Worm (Caenorhabditis elegans): ENCODE results near the gene C23G10.5.

C23G10.5 gene

DNA sequence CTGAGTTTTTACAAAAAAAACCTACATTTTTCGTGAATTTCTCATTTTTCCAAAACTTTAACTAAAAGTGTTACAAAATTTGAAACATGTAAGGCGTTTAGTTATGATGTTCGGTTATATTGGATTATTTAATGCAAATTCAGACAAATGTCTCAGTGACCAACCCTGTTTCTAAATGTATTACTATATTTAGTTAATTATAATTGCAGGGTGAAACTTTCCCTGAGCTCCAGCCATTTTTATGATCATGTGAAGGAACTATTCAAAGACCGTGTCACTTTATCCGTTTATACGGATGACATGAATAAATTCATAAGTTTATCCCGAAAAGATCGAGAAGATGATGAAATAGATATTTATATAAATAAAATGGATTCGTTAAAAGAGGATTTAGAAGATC lies at the start of gene C23G10.5:
Gene C23G10.5 (plus strand): TSS at position 301 of the 400 bp plus-strand sequence.
- TF ChIP-seq ceh-13 (GFP tag; optimal IDR thresholded peaks at IDR 0.05), result no peak
- TF ChIP-seq hmbx-1 (tag; optimal IDR thresholded peaks at IDR 0.05), result no peak
- TF ChIP-seq sea-1 (GFP tag; conservative IDR thresholded peaks at IDR 0.05), result no peak
- no peak for TF ChIP-seq ets-7 (tag; optimal IDR thresholded peaks at IDR 0.05)
- no peak for TF ChIP-seq F13C5.2 (tag; optimal IDR thresholded peaks at IDR 0.05)

DNA sequence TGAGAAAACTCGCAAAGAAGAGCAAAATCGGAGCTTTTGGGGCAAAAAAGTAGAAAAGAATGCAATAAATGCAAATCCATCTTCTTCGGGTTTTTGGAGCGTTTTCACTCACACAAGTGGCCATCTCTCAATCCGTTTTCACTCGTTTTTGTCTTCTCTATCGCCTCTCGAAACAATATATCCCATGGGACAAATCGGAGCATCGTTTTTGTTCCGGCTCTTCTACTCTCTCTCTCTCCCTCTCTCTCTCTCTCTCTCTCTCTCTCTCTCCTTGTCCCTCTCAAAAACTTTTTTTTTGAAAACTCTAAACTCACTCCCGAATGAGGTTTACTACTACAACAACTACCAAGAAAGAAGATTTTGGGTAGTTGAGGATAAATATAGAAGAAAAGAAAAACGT lies 49.4 kb upstream of the C23G10.5 start:
- TF ChIP-seq F13C5.2 (tag; optimal IDR thresholded peaks at IDR 0.05) (peak; percentile 17), tra-4 (tag; optimal IDR thresholded peaks at IDR 0.05) (no peak)

DNA sequence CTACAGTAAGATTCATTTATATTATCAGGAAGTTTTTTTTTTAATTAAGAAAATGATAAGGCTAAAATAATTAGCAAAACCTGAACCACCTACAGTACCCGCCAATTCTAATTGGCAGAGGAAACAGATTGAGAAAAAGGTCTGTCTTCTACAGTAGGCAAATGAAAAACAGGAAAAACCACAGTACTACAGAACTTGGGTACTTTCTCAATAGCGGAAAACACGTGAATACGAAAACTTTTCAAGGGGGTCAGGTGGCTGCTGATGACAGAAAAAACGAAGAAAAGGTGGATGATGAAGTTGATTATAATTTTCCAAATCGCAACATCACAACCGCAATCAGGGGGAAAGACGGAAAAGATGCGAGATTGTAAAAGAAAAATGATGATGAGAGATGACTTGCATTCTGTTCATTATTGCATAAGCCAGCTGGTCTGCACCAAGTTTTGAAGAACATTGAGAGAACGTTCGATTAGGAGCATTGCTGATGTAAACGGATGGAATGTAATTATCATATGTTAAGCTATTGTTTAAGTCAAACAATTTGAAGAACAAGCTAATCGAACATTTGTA lies 46.4 kb upstream of the C23G10.5 start:
- TF ChIP-seq hnd-1 (tag; optimal IDR thresholded peaks at IDR 0.05) (no peak), aly-1 (tag; optimal IDR thresholded peaks at IDR 0.05) (no peak), scrt-1 (GFP tag; IDR thresholded peaks at IDR 0.05) (no peak), tbx-11 (GFP tag; IDR thresholded peaks at IDR 0.05) (no peak)

DNA sequence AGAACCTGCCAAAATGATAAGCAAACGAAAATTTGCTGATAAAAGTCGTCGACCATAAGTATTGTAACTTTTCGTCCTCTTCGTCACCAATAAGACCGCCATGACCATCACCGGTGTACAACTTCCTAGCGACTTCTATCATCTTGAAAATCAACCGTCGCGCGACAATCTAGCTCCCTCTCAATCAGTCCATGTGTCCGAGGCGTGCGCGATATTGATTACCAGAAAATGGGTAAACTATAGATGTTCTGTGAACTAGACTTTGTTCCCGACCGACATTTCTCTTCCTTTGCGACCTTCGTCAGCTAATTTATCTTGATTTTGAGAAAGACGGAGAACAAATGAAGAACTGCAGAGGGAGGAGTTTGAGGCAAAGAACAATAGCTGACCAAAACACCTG lies 45.6 kb upstream of the C23G10.5 start:
- no peak for TF ChIP-seq ceh-13 (GFP tag; optimal IDR thresholded peaks at IDR 0.05)
- no peak for TF ChIP-seq tbx-37 (GFP tag; conservative IDR thresholded peaks at IDR 0.05)
- TF ChIP-seq ama-1 (optimal IDR thresholded peaks at IDR 0.05), result no peak
- no peak for TF ChIP-seq B0310.2 (tag; optimal IDR thresholded peaks at IDR 0.05)
- no peak for TF ChIP-seq ceh-36 (tag; optimal IDR thresholded peaks at IDR 0.05)
- TF ChIP-seq flt-1 (GFP tag; IDR thresholded peaks at IDR 0.05), result no peak
- no peak for TF ChIP-seq ets-7 (tag; optimal IDR thresholded peaks at IDR 0.05)
- no peak for TF ChIP-seq tra-4 (tag; optimal IDR thresholded peaks at IDR 0.05)
- TF ChIP-seq sea-1 (GFP tag; conservative IDR thresholded peaks at IDR 0.05), result no peak
- no peak for TF ChIP-seq F13C5.2 (tag; optimal IDR thresholded peaks at IDR 0.05)
- no peak for TF ChIP-seq hmg-4 (GFP tag; optimal IDR thresholded peaks at IDR 0.05)
- no peak for TF ChIP-seq tbx-11 (GFP tag; IDR thresholded peaks at IDR 0.05)
- TF ChIP-seq hmbx-1 (tag; optimal IDR thresholded peaks at IDR 0.05), result no peak
- TF ChIP-seq aly-1 (tag; optimal IDR thresholded peaks at IDR 0.05), result no peak
- TF ChIP-seq hnd-1 (tag; optimal IDR thresholded peaks at IDR 0.05), result no peak
- no peak for TF ChIP-seq pes-1 (GFP tag; IDR thresholded peaks at IDR 0.05)
- no peak for TF ChIP-seq scrt-1 (GFP tag; IDR thresholded peaks at IDR 0.05)

ce11 chrIII:6145896-6146295 lies 45.0 kb upstream of the C23G10.5 start, which contains the start of gene Y42G9A.3:
Gene Y42G9A.3 (plus strand): TSS chrIII:6146258.
- TF ChIP-seq hmg-4 (GFP tag; optimal IDR thresholded peaks at IDR 0.05) (no peak), flt-1 (GFP tag; IDR thresholded peaks at IDR 0.05) (no peak), ceh-36 (tag; optimal IDR thresholded peaks at IDR 0.05) (no peak), scrt-1 (GFP tag; IDR thresholded peaks at IDR 0.05) (no peak), ets-7 (tag; optimal IDR thresholded peaks at IDR 0.05) (no peak), tra-4 (tag; optimal IDR thresholded peaks at IDR 0.05) (no peak)

- TF ChIP-seq ceh-36 (tag; optimal IDR thresholded peaks at IDR 0.05) (no peak), tra-4 (tag; optimal IDR thresholded peaks at IDR 0.05) (no peak), ets-7 (tag; optimal IDR thresholded peaks at IDR 0.05) (no peak), aly-1 (tag; optimal IDR thresholded peaks at IDR 0.05) (no peak), ceh-13 (GFP tag; optimal IDR thresholded peaks at IDR 0.05) (no peak), F13C5.2 (tag; optimal IDR thresholded peaks at IDR 0.05) (no peak), hmg-4 (GFP tag; optimal IDR thresholded peaks at IDR 0.05) (no peak), hnd-1 (tag; optimal IDR thresholded peaks at IDR 0.05) (no peak), hmbx-1 (tag; optimal IDR thresholded peaks at IDR 0.05) (no peak), sea-1 (GFP tag; conservative IDR thresholded peaks at IDR 0.05) (no peak), tbx-11 (GFP tag; IDR thresholded peaks at IDR 0.05) (no peak), B0310.2 (tag; optimal IDR thresholded peaks at IDR 0.05) (no peak), pes-1 (GFP tag; IDR thresholded peaks at IDR 0.05) (no peak), tbx-37 (GFP tag; conservative IDR thresholded peaks at IDR 0.05) (no peak), ama-1 (optimal IDR thresholded peaks at IDR 0.05) (no peak), scrt-1 (GFP tag; IDR thresholded peaks at IDR 0.05) (no peak), flt-1 (GFP tag; IDR thresholded peaks at IDR 0.05) (no peak)
These were observed 44.1 kb upstream of the C23G10.5 start for ce11 chrIII:6146797-6147196.

ce11 chrIII:6147903-6148302 lies 43.0 kb upstream of the C23G10.5 start, which contains the start of gene Y42G9A.2:
Gene Y42G9A.2 (plus strand): TSS chrIII:6148186.
- TF ChIP-seq tra-4 (tag; optimal IDR thresholded peaks at IDR 0.05) (no peak), sea-1 (GFP tag; conservative IDR thresholded peaks at IDR 0.05) (no peak), tbx-11 (GFP tag; IDR thresholded peaks at IDR 0.05) (no peak), flt-1 (GFP tag; IDR thresholded peaks at IDR 0.05) (no peak), tbx-37 (GFP tag; conservative IDR thresholded peaks at IDR 0.05) (no peak), hmbx-1 (tag; optimal IDR thresholded peaks at IDR 0.05) (no peak), ceh-13 (GFP tag; optimal IDR thresholded peaks at IDR 0.05) (no peak), aly-1 (tag; optimal IDR thresholded peaks at IDR 0.05) (no peak), hmg-4 (GFP tag; optimal IDR thresholded peaks at IDR 0.05) (no peak), ceh-36 (tag; optimal IDR thresholded peaks at IDR 0.05) (no peak), ama-1 (optimal IDR thresholded peaks at IDR 0.05) (no peak), hnd-1 (tag; optimal IDR thresholded peaks at IDR 0.05) (no peak), pes-1 (GFP tag; IDR thresholded peaks at IDR 0.05) (no peak), ets-7 (tag; optimal IDR thresholded peaks at IDR 0.05) (no peak), scrt-1 (GFP tag; IDR thresholded peaks at IDR 0.05) (no peak), B0310.2 (tag; optimal IDR thresholded peaks at IDR 0.05) (no peak), F13C5.2 (tag; optimal IDR thresholded peaks at IDR 0.05) (no peak)

ce11 chrIII:6148684-6149083 lies 42.2 kb upstream of the C23G10.5 start:
- TF ChIP-seq ama-1 (optimal IDR thresholded peaks at IDR 0.05) (no peak), ceh-36 (tag; optimal IDR thresholded peaks at IDR 0.05) (no peak), pes-1 (GFP tag; IDR thresholded peaks at IDR 0.05) (no peak), tbx-11 (GFP tag; IDR thresholded peaks at IDR 0.05) (no peak), scrt-1 (GFP tag; IDR thresholded peaks at IDR 0.05) (no peak), hnd-1 (tag; optimal IDR thresholded peaks at IDR 0.05) (no peak)
